Worm (Caenorhabditis elegans): ENCODE measurements around the gene C35D10.1.
"Not testable (repeated sequence)": the region's sequence is repeated elsewhere in the genome, so short reads cannot be mapped to it uniquely, and the experiment has no call there.

The C35D10.1 gene

ce11 chrIII:4920221-4920620 lies 40.7 kb downstream of the C35D10.1 start, which contains the start of gene ula-1:
Gene ula-1 (minus strand): TSS chrIII:4920321.
- TF ChIP-seq pha-2 (tag; optimal IDR thresholded peaks at IDR 0.05): no peak
- TF ChIP-seq hlh-6 (tag; optimal IDR thresholded peaks at IDR 0.05): no peak
- TF ChIP-seq ttx-3 (tag; optimal IDR thresholded peaks at IDR 0.05): no peak
- no peak for TF ChIP-seq ceh-45 (GFP tag; IDR thresholded peaks at IDR 0.05)
- no peak for TF ChIP-seq pha-4 (tag; optimal IDR thresholded peaks at IDR 0.05)
- no peak for TF ChIP-seq dve-1 (tag; optimal IDR thresholded peaks at IDR 0.05)
- TF ChIP-seq F13H6.1 (tag; optimal IDR thresholded peaks at IDR 0.05): no peak
- TF ChIP-seq pat-9 (tag; optimal IDR thresholded peaks at IDR 0.05): no peak

- not testable (repeated sequence) for TF ChIP-seq eyg-1 (tag; optimal IDR thresholded peaks at IDR 0.05); npax-4 (tag; optimal IDR thresholded peaks at IDR 0.05); pag-3 (tag; optimal IDR thresholded peaks at IDR 0.05; ENCODE audit: borderline replicate concordance)
Measured at ce11 chrIII:4922020-4922419, 42.5 kb downstream of the C35D10.1 start, which contains the start of gene mmab-1. Gene mmab-1 (minus strand): TSS chrIII:4922114.

- TF ChIP-seq unc-86 (tag; optimal IDR thresholded peaks at IDR 0.05) (no peak), dmd-4 (tag; optimal IDR thresholded peaks at IDR 0.05; ENCODE audit: borderline replicate concordance) (no peak), lin-11 (tag; optimal IDR thresholded peaks at IDR 0.05) (no peak), ztf-16 (tag; optimal IDR thresholded peaks at IDR 0.05) (no peak), elt-2 (tag; optimal IDR thresholded peaks at IDR 0.05) (no peak), pqm-1 (tag; optimal IDR thresholded peaks at IDR 0.05) (no peak), ceh-14 (tag; optimal IDR thresholded peaks at IDR 0.05) (no peak)
Measured at ce11 chrIII:4924134-4924533, 44.6 kb downstream of the C35D10.1 start.

- no peak for TF ChIP-seq ceh-48 (tag; optimal IDR thresholded peaks at IDR 0.05)
- no peak for TF ChIP-seq odd-2 (tag; optimal IDR thresholded peaks at IDR 0.05)
- no peak for TF ChIP-seq pros-1 (tag; optimal IDR thresholded peaks at IDR 0.05)
- TF ChIP-seq ceh-18 (tag; optimal IDR thresholded peaks at IDR 0.05): no peak
- no peak for TF ChIP-seq sox-4 (tag; optimal IDR thresholded peaks at IDR 0.05)
- TF ChIP-seq fkh-6 (tag; optimal IDR thresholded peaks at IDR 0.05): peak; percentile 18
- TF ChIP-seq elt-2 (tag; optimal IDR thresholded peaks at IDR 0.05): peak; percentile 67
- TF ChIP-seq ceh-2 (tag; optimal IDR thresholded peaks at IDR 0.05): peak; percentile 92
- TF ChIP-seq pax-1 (tag; optimal IDR thresholded peaks at IDR 0.05): no peak
- TF ChIP-seq ref-2 (tag; optimal IDR thresholded peaks at IDR 0.05): peak; percentile 71
- peak; percentile 74 for TF ChIP-seq mec-3 (tag; optimal IDR thresholded peaks at IDR 0.05; ENCODE audit: borderline replicate concordance)
- TF ChIP-seq unc-42 (tag; optimal IDR thresholded peaks at IDR 0.05): peak; percentile 24
- peak; percentile 93 for TF ChIP-seq tbx-2 (tag; optimal IDR thresholded peaks at IDR 0.05)
- TF ChIP-seq F13H6.1 (tag; optimal IDR thresholded peaks at IDR 0.05): peak; percentile 33
- peak; percentile 93 for TF ChIP-seq ceh-31 (tag; optimal IDR thresholded peaks at IDR 0.05)
- TF ChIP-seq tbx-7 (tag; optimal IDR thresholded peaks at IDR 0.05): peak; percentile 87
- peak; percentile 91 for TF ChIP-seq C08G9.2 (tag; optimal IDR thresholded peaks at IDR 0.05)
- no peak for TF ChIP-seq ceh-22 (tag; optimal IDR thresholded peaks at IDR 0.05)
- TF ChIP-seq lim-6 (tag; optimal IDR thresholded peaks at IDR 0.05): peak; percentile 65
- TF ChIP-seq unc-86 (tag; optimal IDR thresholded peaks at IDR 0.05): no peak
- TF ChIP-seq ceh-34 (tag; optimal IDR thresholded peaks at IDR 0.05): peak; percentile 34
- no peak for TF ChIP-seq nhr-11 (tag; optimal IDR thresholded peaks at IDR 0.05)
- TF ChIP-seq dve-1 (tag; optimal IDR thresholded peaks at IDR 0.05): no peak
- TF ChIP-seq pha-2 (tag; optimal IDR thresholded peaks at IDR 0.05): peak; percentile 9
- TF ChIP-seq eyg-1 (tag; optimal IDR thresholded peaks at IDR 0.05): peak; percentile 44
- no peak for TF ChIP-seq ceh-30 (tag; optimal IDR thresholded peaks at IDR 0.05)
- no peak for TF ChIP-seq dmd-4 (tag; optimal IDR thresholded peaks at IDR 0.05; ENCODE audit: borderline replicate concordance)
- peak; percentile 67 for TF ChIP-seq zip-5 (tag; optimal IDR thresholded peaks at IDR 0.05)
- no peak for TF ChIP-seq ama-1 (optimal IDR thresholded peaks at IDR 0.05)
- TF ChIP-seq che-1 (tag; optimal IDR thresholded peaks at IDR 0.05): no peak
- TF ChIP-seq hlh-6 (tag; optimal IDR thresholded peaks at IDR 0.05): no peak
- TF ChIP-seq ceh-14 (tag; optimal IDR thresholded peaks at IDR 0.05): peak; percentile 34
- no peak for TF ChIP-seq sox-2 (GFP tag; IDR thresholded peaks at IDR 0.05)
- no peak for TF ChIP-seq elt-4 (tag; optimal IDR thresholded peaks at IDR 0.05)
- peak; percentile 51 for TF ChIP-seq sdc-2 (tag; optimal IDR thresholded peaks at IDR 0.05)
- no peak for TF ChIP-seq syd-9 (tag; optimal IDR thresholded peaks at IDR 0.05)
- TF ChIP-seq T23F11.4 (GFP tag; optimal IDR thresholded peaks at IDR 0.05): no peak
- no peak for TF ChIP-seq gmeb-2 (tag; optimal IDR thresholded peaks at IDR 0.05)
Measured at ce11 chrIII:4930154-4930679, 50.7 kb downstream of the C35D10.1 start, which contains the start of gene set-2. Gene set-2 (minus strand): TSS chrIII:4930204.

Data from whole organism, late embryonic.